Worm (Caenorhabditis elegans) whole organism, L1 larva: ENCODE results near the gene fbxb-114.

Source experiments
- C34B4.2 ChIP-seq: sonication (generic microtip); optimal IDR thresholded peaks from 2 replicates; lab custom pipeline; 2017; ENCODE audit warnings: mild to moderate bottlenecking, missing genetic modification characterization, missing compliant biosample characterization
- aha-1 ChIP-seq: fragments of 150-350 bp; optimal IDR thresholded peaks from 2 replicates; lab custom pipeline; 2014; ENCODE audit warnings: missing biosample characterization, missing genetic modification characterization
- ama-1 ChIP-seq: fragments of 150-350 bp; optimal IDR thresholded peaks from 2 replicates; lab custom pipeline; 2014
- blmp-1 ChIP-seq: fragments of 150-350 bp; optimal IDR thresholded peaks from 2 replicates; lab custom pipeline; 2014; ENCODE audit warnings: missing biosample characterization, missing genetic modification characterization
- ceh-8 ChIP-seq: fragments of 200-800 bp; sonication (Bioruptor generic); optimal IDR thresholded peaks from 2 replicates; lab custom pipeline; 2018; ENCODE audit warnings: mild to moderate bottlenecking, missing genetic modification characterization, moderate library complexity, missing compliant biosample characterization
- ceh-90 ChIP-seq: sonication (generic microtip); optimal IDR thresholded peaks from 2 replicates; lab custom pipeline; 2016; ENCODE audit warnings: missing genetic modification characterization, missing compliant biosample characterization
- efl-1 ChIP-seq, 4 experiments: fragments of 150-350 bp; optimal IDR thresholded peaks in 3 of 4; peaks in 1 of 4; 1 replicate in 1 of 4; 2 replicates in 3 of 4; lab custom pipeline; 2014; ENCODE audit warnings: missing biosample characterization in 2 of 4, missing genetic modification characterization in 2 of 4, missing genetic modification reagents in 2 of 4
- efl-3 ChIP-seq: fragments of 200-800 bp; sonication (Bioruptor generic); optimal IDR thresholded peaks from 2 replicates; lab custom pipeline; 2018; ENCODE audit warnings: mild to moderate bottlenecking, missing genetic modification characterization, missing compliant biosample characterization
- elt-2 ChIP-seq: sonication (generic microtip); optimal IDR thresholded peaks from 2 replicates; lab custom pipeline; 2016; ENCODE audit warnings: missing genetic modification characterization, mild to moderate bottlenecking, inconsistent platforms, missing compliant biosample characterization, missing genetic modification reagents
- fkh-8 ChIP-seq: sonication (generic microtip); optimal IDR thresholded peaks from 2 replicates; lab custom pipeline; 2016; ENCODE audit warnings: mild to moderate bottlenecking, missing genetic modification characterization, missing compliant biosample characterization
- hlh-4 ChIP-seq: sonication (generic microtip); optimal IDR thresholded peaks from 2 replicates; lab custom pipeline; 2016; ENCODE audit warnings: mild to moderate bottlenecking, missing genetic modification characterization, missing compliant biosample characterization
- isw-1 ChIP-seq: fragments of 200-800 bp; sonication (Bioruptor generic); IDR thresholded peaks from 2 replicates; pipeline ENCODE4 v1.3.6; 2022; ENCODE audit warnings: missing genetic modification characterization, missing compliant biosample characterization
- lin-14 ChIP-seq: fragments of 200-800 bp; sonication (Bioruptor generic); optimal IDR thresholded peaks from 2 replicates; lab custom pipeline; 2018; ENCODE audit warnings: mild to moderate bottlenecking, missing genetic modification characterization, moderate library complexity, missing compliant biosample characterization
- lin-35 ChIP-seq, 2 experiments: fragments of 150-350 bp; optimal IDR thresholded peaks; 2 replicates each; lab custom pipeline; 2014; ENCODE audit warnings: missing biosample characterization in 2 of 2, missing genetic modification characterization in 2 of 2, missing genetic modification reagents in 2 of 2
- lin-39 ChIP-seq: fragments of 150-350 bp; optimal IDR thresholded peaks from 2 replicates; lab custom pipeline; 2014; ENCODE audit warnings: missing biosample characterization, missing genetic modification reagents, missing genetic modification characterization
- lsy-2 ChIP-seq, 2 experiments: fragments of 150-350 bp; optimal IDR thresholded peaks; 2 replicates each; lab custom pipeline; 2014; ENCODE audit warnings: missing biosample characterization in 2 of 2, missing genetic modification characterization in 2 of 2
- mab-9 ChIP-seq: fragments of 200-800 bp; sonication (Bioruptor generic); IDR thresholded peaks from 2 replicates; pipeline ENCODE4 v1.3.6; 2022; ENCODE audit warnings: missing genetic modification reagents, missing genetic modification characterization, missing compliant biosample characterization
- mdl-1 ChIP-seq, 2 experiments: fragments of 150-350 bp; optimal IDR thresholded peaks; 2 replicates each; lab custom pipeline; 2014 to 2017; ENCODE audit warnings: missing biosample characterization in 2 of 2, missing genetic modification characterization in 2 of 2, inconsistent platforms in 1 of 2
- mep-1 ChIP-seq: fragments of 150-350 bp; optimal IDR thresholded peaks from 2 replicates; lab custom pipeline; 2014; ENCODE audit warnings: missing biosample characterization, missing genetic modification characterization
- nhr-237 ChIP-seq: fragments of 150-350 bp; optimal IDR thresholded peaks from 2 replicates; lab custom pipeline; 2014; ENCODE audit warnings: missing biosample characterization, missing genetic modification characterization
- nhr-71 ChIP-seq: sonication (generic microtip); optimal IDR thresholded peaks from 2 replicates; lab custom pipeline; 2016; ENCODE audit warnings: mild to moderate bottlenecking, missing genetic modification characterization, moderate library complexity, missing compliant biosample characterization
- nhr-85 ChIP-seq: sonication (generic microtip); peaks from one replicate; lab custom pipeline; 2016; ENCODE audit warnings: missing genetic modification characterization, inconsistent platforms, missing compliant biosample characterization
- pax-3 ChIP-seq: fragments of 200-800 bp; sonication (Bioruptor generic); optimal IDR thresholded peaks from 2 replicates; lab custom pipeline; 2018; ENCODE audit warnings: mild to moderate bottlenecking, missing genetic modification characterization, moderate library complexity, missing compliant biosample characterization
- skn-1 ChIP-seq: fragments of 150-350 bp; optimal IDR thresholded peaks from 2 replicates; lab custom pipeline; 2014; ENCODE audit warnings: missing biosample characterization, missing genetic modification characterization
- snpc-4 ChIP-seq: fragments of 150-350 bp; optimal IDR thresholded peaks from 2 replicates; lab custom pipeline; 2014; ENCODE audit warnings: missing biosample characterization, missing genetic modification characterization
- snu-23 ChIP-seq: sonication (generic microtip); optimal IDR thresholded peaks from 2 replicates; lab custom pipeline; 2016; ENCODE audit warnings: missing genetic modification characterization, missing compliant biosample characterization
- sptf-1 ChIP-seq: fragments of 150-350 bp; optimal IDR thresholded peaks from 2 replicates; lab custom pipeline; 2014; ENCODE audit warnings: missing biosample characterization, missing genetic modification characterization
- sup-37 ChIP-seq: fragments of 200-800 bp; sonication (Bioruptor generic); optimal IDR thresholded peaks from 2 replicates; lab custom pipeline; 2018; ENCODE audit warnings: mild to moderate bottlenecking, missing genetic modification characterization, missing compliant biosample characterization
- swsn-7 ChIP-seq: sonication (generic microtip); optimal IDR thresholded peaks from 2 replicates; lab custom pipeline; 2016; ENCODE audit warnings: missing genetic modification characterization, missing compliant biosample characterization
- tbx-2 ChIP-seq: sonication (generic microtip); optimal IDR thresholded peaks from 2 replicates; lab custom pipeline; 2016; ENCODE audit warnings: missing genetic modification characterization, missing compliant biosample characterization
- tlp-1 ChIP-seq: fragments of 150-350 bp; optimal IDR thresholded peaks from 2 replicates; lab custom pipeline; 2014; ENCODE audit warnings: missing biosample characterization, missing genetic modification characterization
- unc-98 ChIP-seq: fragments of 200-800 bp; sonication (Bioruptor generic); IDR thresholded peaks from 2 replicates; pipeline ENCODE4 v1.3.6; 2022; ENCODE audit warnings: missing genetic modification characterization, missing compliant biosample characterization
- xbp-1 ChIP-seq: sonication (generic microtip); optimal IDR thresholded peaks from 2 replicates; lab custom pipeline; 2016; ENCODE audit warnings: missing genetic modification characterization, missing compliant biosample characterization
- zag-1 ChIP-seq: fragments of 150-350 bp; optimal IDR thresholded peaks from 2 replicates; lab custom pipeline; 2014; ENCODE audit warnings: missing biosample characterization, missing genetic modification characterization
- ztf-4 ChIP-seq: fragments of 150-350 bp; optimal IDR thresholded peaks from 2 replicates; lab custom pipeline; 2014; ENCODE audit warnings: missing biosample characterization, missing genetic modification characterization

Gene fbxb-114

DNA sequence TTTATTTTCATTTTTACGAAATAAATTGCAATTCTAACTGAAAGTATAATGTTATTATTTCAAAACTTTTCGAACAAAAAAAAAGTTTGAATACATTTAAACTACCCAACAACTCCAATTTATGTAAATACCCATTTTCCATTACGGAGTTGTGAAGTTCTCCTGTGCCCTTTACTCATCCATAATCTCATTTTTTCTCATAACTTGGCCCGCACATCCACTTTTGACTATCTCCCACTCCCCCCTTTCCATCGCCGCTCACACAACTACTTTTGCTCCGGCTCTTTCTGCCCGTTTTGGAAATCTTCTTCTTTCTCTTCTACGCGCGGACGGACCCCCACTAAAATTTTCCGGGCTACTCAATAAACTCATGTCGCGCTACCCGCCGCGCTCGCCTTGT is 41.0 kb downstream of the fbxb-114 start:
- TF ChIP-seq zag-1 (tag; lab: Kevin White, UChicago) (no peak), lin-14 (GFP tag; lab: Kevin White, UChicago) (peak; percentile 15), lsy-2 (tag; optimal IDR thresholded peaks at IDR 0.05; lab: Kevin White, UChicago) (no peak), unc-98 (GFP tag; lab: Robert Waterston, UW) (no peak), nhr-85 (tag; lab: Kevin White, UChicago) (no peak), elt-2 (no peak)

DNA sequence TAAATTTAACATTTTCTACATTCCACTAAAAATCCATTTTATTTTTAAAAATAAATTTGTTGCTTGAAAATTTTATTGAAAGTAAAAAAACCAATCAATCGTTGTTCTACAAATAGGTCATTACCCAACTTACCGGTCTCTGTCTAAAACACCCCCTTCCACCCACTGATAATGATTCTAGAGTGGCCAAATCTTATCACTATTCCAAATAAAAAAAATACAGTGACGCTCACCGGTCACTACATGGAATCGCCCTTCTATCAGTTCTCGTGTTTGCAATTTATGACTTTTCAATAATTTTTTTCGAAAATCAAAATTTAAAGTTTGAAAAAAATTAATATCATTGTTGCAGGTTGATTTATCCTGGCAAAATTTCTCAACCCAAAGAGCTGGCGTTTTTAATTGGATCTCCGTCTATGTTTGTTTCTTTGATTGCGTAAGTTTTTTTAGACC is 41.9 kb downstream of the fbxb-114 start, which contains the start of the genes F52G3.1 and F52G3.7:
Gene F52G3.1 (plus strand): TSS at position 353 of the 453 bp plus-strand sequence.
Gene F52G3.7 (plus strand): TSS at position 403 of the 453 bp plus-strand sequence.
- TF ChIP-seq elt-2 (peak; percentile 6), ztf-4 (no peak), fkh-8 (no peak)
- TF ChIP-seq, all 84 proteins: peak for 1

DNA sequence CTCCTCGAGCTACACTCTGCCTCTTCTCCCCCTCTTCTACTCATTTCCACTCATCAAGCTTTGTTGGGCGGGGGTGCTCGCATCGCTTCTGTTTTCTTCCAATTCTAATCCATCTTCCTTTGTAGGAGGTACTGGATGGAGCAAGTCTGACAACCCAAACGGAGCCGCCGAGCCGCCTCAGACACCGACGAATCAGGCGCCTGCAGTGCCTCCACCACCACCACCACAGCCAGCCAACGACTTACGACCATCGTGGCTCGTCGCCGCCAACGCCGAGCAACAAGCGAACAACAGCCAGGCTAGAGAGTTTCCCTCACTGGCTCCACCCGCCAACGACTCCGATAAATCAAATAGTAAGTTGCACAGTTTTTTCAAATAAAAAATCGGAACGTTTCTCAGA is 44.3 kb downstream of the fbxb-114 start:
- TF ChIP-seq ceh-8 (GFP tag; lab: Kevin White, UChicago) (no peak), C34B4.2 (tag; lab: Kevin White, UChicago) (no peak), aha-1 (tag; lab: Kevin White, UChicago) (no peak), skn-1 (tag; lab: Kevin White, UChicago) (no peak), swsn-7 (tag; lab: Kevin White, UChicago) (no peak), elt-2 (no peak), sptf-1 (tag; lab: Kevin White, UChicago) (no peak), lin-35 (GFP tag; optimal IDR thresholded peaks at IDR 0.05; lab: Kevin White, UChicago) (no peak), nhr-237 (tag; lab: Kevin White, UChicago) (no peak)

DNA sequence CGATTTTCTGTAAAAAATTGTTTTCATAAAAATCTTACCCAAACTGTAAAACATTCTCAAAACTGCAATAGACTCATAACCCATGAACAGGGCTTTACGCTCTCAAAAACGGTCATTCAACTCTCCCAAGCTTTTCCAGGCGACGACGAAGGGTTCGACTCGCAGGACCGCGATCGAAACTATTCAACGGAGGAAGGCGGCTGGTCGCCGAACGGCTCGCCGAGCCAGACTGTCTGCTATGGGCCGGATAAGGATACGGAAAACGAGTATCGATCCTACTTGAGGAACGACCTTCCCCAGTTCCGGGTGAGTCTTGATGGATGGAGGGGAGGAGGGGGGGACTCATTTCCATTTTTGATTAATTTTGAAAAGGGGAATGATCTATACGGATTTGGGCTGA is 46.2 kb downstream of the fbxb-114 start:
- no peak for TF ChIP-seq ama-1 (lab: Kevin White, UChicago)
- no peak for TF ChIP-seq sup-37
- TF ChIP-seq ceh-90 (tag; lab: Kevin White, UChicago) = no peak
- TF ChIP-seq blmp-1 (tag; lab: Kevin White, UChicago) = no peak
- TF ChIP-seq tbx-2 (tag; lab: Kevin White, UChicago) = no peak
- no peak for TF ChIP-seq C34B4.2 (tag; lab: Kevin White, UChicago)
- TF ChIP-seq tlp-1 = no peak
- TF ChIP-seq nhr-71 (tag; lab: Kevin White, UChicago) = no peak
- no peak for TF ChIP-seq xbp-1 (tag; lab: Kevin White, UChicago)
- no peak for TF ChIP-seq lin-39 (tag; lab: Kevin White, UChicago)
- TF ChIP-seq efl-1 (optimal IDR thresholded peaks at IDR 0.05; lab: Kevin White, UChicago) = no peak
- TF ChIP-seq efl-1 (GFP tag; optimal IDR thresholded peaks at IDR 0.05 in 1 of 2; lab: Kevin White, UChicago) = no peak
- no peak for TF ChIP-seq snu-23
- TF ChIP-seq mab-9 (GFP tag; lab: Robert Waterston, UW) = no peak
- no peak for TF ChIP-seq pax-3 (tag; lab: Kevin White, UChicago)
- no peak for TF ChIP-seq efl-3 (GFP tag; lab: Kevin White, UChicago)
- no peak for TF ChIP-seq mdl-1 (tag; optimal IDR thresholded peaks at IDR 0.05; lab: Kevin White, UChicago)
- no peak for TF ChIP-seq isw-1 (GFP tag; lab: Robert Waterston, UW)
- TF ChIP-seq snpc-4 (tag; lab: Kevin White, UChicago) = no peak
- no peak for TF ChIP-seq hlh-4 (tag; lab: Kevin White, UChicago)
- no peak for TF ChIP-seq mep-1
